Fruit fly (Drosophila melanogaster) whole organism, embryonic: Measurements from ENCODE around the gene CG44006.

Source experiments
- CG10543 ChIP-seq: fragments of 200-800 bp; sonication (Bioruptor generic); optimal IDR thresholded peaks from 3 replicates; lab custom pipeline; 2017; ENCODE audit warnings: missing biosample characterization, mild to moderate bottlenecking, missing genetic modification characterization, moderate library complexity
- CG12769 ChIP-seq: fragments of 200-800 bp; sonication (Bioruptor generic); optimal IDR thresholded peaks from 2 replicates; lab custom pipeline; 2019; ENCODE audit warnings: missing biosample characterization, mild to moderate bottlenecking, missing genetic modification characterization, moderate library complexity
- CG13123 ChIP-seq: fragments of 200-800 bp; sonication (Bioruptor generic); optimal IDR thresholded peaks from 2 replicates; lab custom pipeline; 2016; ENCODE audit warnings: missing biosample characterization, missing genetic modification characterization
- CG14667 ChIP-seq: fragments of 200-800 bp; sonication (Bioruptor generic); IDR thresholded peaks from 2 replicates; pipeline ENCODE4 v1.3.6; 2022; ENCODE audit warnings: missing biosample characterization, missing genetic modification characterization
- CG15073 ChIP-seq: fragments of 200-800 bp; sonication (Bioruptor generic); optimal IDR thresholded peaks from 2 replicates; lab custom pipeline; 2016; ENCODE audit warnings: missing biosample characterization, missing genetic modification characterization
- CG15269 ChIP-seq: fragments of 200-800 bp; sonication (Bioruptor generic); optimal IDR thresholded peaks from 2 replicates; lab custom pipeline; 2018; ENCODE audit warnings: missing biosample characterization, mild to moderate bottlenecking, missing genetic modification characterization, moderate library complexity
- CG16815 ChIP-seq: fragments of 200-800 bp; sonication (Bioruptor generic); optimal IDR thresholded peaks from 3 replicates; lab custom pipeline; 2017; ENCODE audit warnings: missing biosample characterization, mild to moderate bottlenecking, missing genetic modification characterization
- CG17328 ChIP-seq: fragments of 200-800 bp; sonication (Bioruptor generic); IDR thresholded peaks from 2 replicates; pipeline ENCODE4 v1.3.6; 2022; ENCODE audit warnings: missing biosample characterization, missing genetic modification characterization
- CG17568 ChIP-seq: fragments of 200-800 bp; sonication (Bioruptor generic); optimal IDR thresholded peaks from 2 replicates; lab custom pipeline; 2018; ENCODE audit warnings: missing biosample characterization, mild to moderate bottlenecking, missing genetic modification characterization, moderate library complexity
- CG18764 ChIP-seq: fragments of 200-800 bp; sonication (Bioruptor generic); optimal IDR thresholded peaks from 3 replicates; lab custom pipeline; 2016; ENCODE audit warnings: missing biosample characterization, missing genetic modification characterization
- CG31441 ChIP-seq: fragments of 200-800 bp; sonication (Bioruptor generic); IDR thresholded peaks from 2 replicates; pipeline ENCODE4 v1.3.6; 2022; ENCODE audit warnings: missing biosample characterization, missing genetic modification characterization
- CG3847 ChIP-seq: fragments of 200-800 bp; sonication (Bioruptor generic); IDR thresholded peaks from 2 replicates; pipeline ENCODE4 v1.3.6; 2022; ENCODE audit warnings: missing biosample characterization, missing genetic modification characterization
- CG4360 ChIP-seq: fragments of 200-800 bp; sonication (Bioruptor generic); IDR thresholded peaks from 2 replicates; pipeline ENCODE4 v1.3.6; 2022; ENCODE audit warnings: missing biosample characterization, missing genetic modification characterization
- CG7372 ChIP-seq: fragments of 200-800 bp; sonication (Bioruptor generic); IDR thresholded peaks from 2 replicates; pipeline ENCODE4 v1.3.6; 2022; ENCODE audit warnings: missing biosample characterization, missing genetic modification characterization
- CG7556 ChIP-seq: fragments of 200-800 bp; sonication (Bioruptor generic); optimal IDR thresholded peaks from 2 replicates; lab custom pipeline; 2017; ENCODE audit warnings: missing biosample characterization, mild to moderate bottlenecking, missing genetic modification characterization
- CG7745 ChIP-seq: fragments of 200-800 bp; sonication (Bioruptor generic); optimal IDR thresholded peaks from 2 replicates; lab custom pipeline; 2018; ENCODE audit warnings: missing biosample characterization, mild to moderate bottlenecking, missing genetic modification characterization, moderate library complexity
- CG9215 ChIP-seq: fragments of 200-800 bp; sonication (Bioruptor generic); IDR thresholded peaks from 2 replicates; pipeline ENCODE4 v1.3.6; 2022; ENCODE audit warnings: missing biosample characterization, missing genetic modification characterization
- CG9817 ChIP-seq: fragments of 200-800 bp; sonication (Bioruptor generic); optimal IDR thresholded peaks from 2 replicates; lab custom pipeline; 2018; ENCODE audit warnings: missing biosample characterization, mild to moderate bottlenecking, missing genetic modification characterization, moderate library complexity
- Dad ChIP-seq: fragments of 200-800 bp; sonication (Bioruptor generic); optimal IDR thresholded peaks from 3 replicates; lab custom pipeline; 2016; ENCODE audit warnings: missing biosample characterization, missing genetic modification characterization
- Dip3 ChIP-seq: fragments of 200-800 bp; sonication (Bioruptor generic); optimal IDR thresholded peaks from 3 replicates; lab custom pipeline; 2016; ENCODE audit warnings: missing biosample characterization, missing genetic modification characterization
- E2f1 ChIP-seq: fragments of 200-800 bp; sonication (Bioruptor generic); IDR thresholded peaks from 2 replicates; pipeline ENCODE4 v1.3.6; 2022; ENCODE audit warnings: missing biosample characterization, missing genetic modification characterization
- ERR ChIP-seq: fragments of 200-800 bp; sonication (Bioruptor generic); optimal IDR thresholded peaks from 2 replicates; lab custom pipeline; 2016; ENCODE audit warnings: missing biosample characterization, missing genetic modification characterization
- Elba2 ChIP-seq: fragments of 200-800 bp; sonication (Bioruptor generic); optimal IDR thresholded peaks from 3 replicates; lab custom pipeline; 2016; ENCODE audit warnings: missing biosample characterization, missing genetic modification characterization
- HLH54F ChIP-seq: fragments of 200-800 bp; sonication (Bioruptor generic); optimal IDR thresholded peaks from 3 replicates; lab custom pipeline; 2016; ENCODE audit warnings: missing biosample characterization, missing genetic modification characterization
- Jarid2 ChIP-seq: fragments of 200-800 bp; sonication (Bioruptor generic); optimal IDR thresholded peaks from 3 replicates; lab custom pipeline; 2017; ENCODE audit warnings: mild to moderate bottlenecking, missing biosample characterization, missing genetic modification reagents, missing genetic modification characterization
- MESR4 ChIP-seq: fragments of 200-800 bp; sonication (Bioruptor generic); optimal IDR thresholded peaks from 2 replicates; lab custom pipeline; 2018; ENCODE audit warnings: missing biosample characterization, mild to moderate bottlenecking, missing genetic modification characterization, moderate library complexity
- Med ChIP-seq: fragments of 200-800 bp; sonication (Bioruptor generic); peaks from one replicate; lab custom pipeline; 2016; ENCODE audit warnings: missing biosample characterization, missing genetic modification characterization, mild to moderate bottlenecking, inconsistent platforms, moderate library complexity
- Nf-YC ChIP-seq: fragments of 200-800 bp; optimal IDR thresholded peaks from 3 replicates; lab custom pipeline; 2019; ENCODE audit warnings: missing biosample characterization, mild to moderate bottlenecking, missing genetic modification characterization, moderate library complexity
- Optix ChIP-seq: fragments of 200-800 bp; sonication (Bioruptor generic); IDR thresholded peaks from 3 replicates; pipeline ENCODE4 v1.3.6; 2022; ENCODE audit warnings: missing biosample characterization, missing genetic modification characterization
- Rfx ChIP-seq: fragments of 200-800 bp; sonication (Bioruptor generic); IDR thresholded peaks from 2 replicates; pipeline ENCODE4 v1.3.6; 2022; ENCODE audit warnings: missing biosample characterization, missing genetic modification characterization
- Rx ChIP-seq: fragments of 200-800 bp; sonication (Bioruptor generic); IDR thresholded peaks from 2 replicates; pipeline ENCODE4 v1.3.6; 2022; ENCODE audit warnings: missing biosample characterization, missing genetic modification characterization
- Xrp1 ChIP-seq: fragments of 200-800 bp; sonication (Bioruptor generic); IDR thresholded peaks from 2 replicates; pipeline ENCODE4 v1.3.6; 2022; ENCODE audit warnings: missing biosample characterization, missing genetic modification characterization
- ase ChIP-seq: fragments of 200-800 bp; sonication (Bioruptor generic); IDR thresholded peaks from 3 replicates; pipeline ENCODE4 v1.3.6; 2022; ENCODE audit warnings: missing biosample characterization, missing genetic modification characterization
- bab2 ChIP-seq: fragments of 200-800 bp; sonication (Bioruptor generic); optimal IDR thresholded peaks from 2 replicates; lab custom pipeline; 2016; ENCODE audit warnings: missing biosample characterization, missing genetic modification characterization
- crol ChIP-seq: fragments of 200-800 bp; sonication (Bioruptor generic); IDR thresholded peaks from 2 replicates; pipeline ENCODE4 v1.3.6; 2022; ENCODE audit warnings: missing biosample characterization, missing genetic modification characterization
- dati ChIP-seq: fragments of 200-800 bp; sonication (Bioruptor generic); IDR thresholded peaks from 2 replicates; pipeline ENCODE4 v1.3.6; 2022; ENCODE audit warnings: missing biosample characterization, missing genetic modification characterization
- dmrt11E ChIP-seq: fragments of 200-800 bp; sonication (Bioruptor generic); optimal IDR thresholded peaks from 3 replicates; lab custom pipeline; 2018; ENCODE audit warnings: missing biosample characterization, mild to moderate bottlenecking, missing genetic modification characterization, moderate library complexity
- dmrt99B ChIP-seq: fragments of 200-800 bp; sonication (Bioruptor generic); optimal IDR thresholded peaks from 2 replicates; lab custom pipeline; 2018; ENCODE audit warnings: missing biosample characterization, mild to moderate bottlenecking, missing genetic modification characterization, moderate library complexity
- exex ChIP-seq: fragments of 200-800 bp; sonication (Bioruptor generic); optimal IDR thresholded peaks from 4 replicates; lab custom pipeline; 2018; ENCODE audit warnings: missing biosample characterization, mild to moderate bottlenecking, missing genetic modification characterization, moderate library complexity
- fd64A ChIP-seq: fragments of 200-800 bp; sonication (Bioruptor generic); optimal IDR thresholded peaks from 3 replicates; lab custom pipeline; 2018; ENCODE audit warnings: missing biosample characterization, mild to moderate bottlenecking, missing genetic modification characterization
- fru ChIP-seq: fragments of >200 bp; optimal IDR thresholded peaks from 2 replicates; lab custom pipeline; 2017
- h ChIP-seq: fragments of >200 bp; optimal IDR thresholded peaks from 2 replicates; lab custom pipeline; 2017
- lbe ChIP-seq: fragments of 200-800 bp; sonication (Bioruptor generic); optimal IDR thresholded peaks from 2 replicates; lab custom pipeline; 2016; ENCODE audit warnings: missing biosample characterization, mild to moderate bottlenecking, missing genetic modification characterization
- lola ChIP-seq, 3 experiments: fragments of >200 bp in 2 of 3; fragments of 200-800 bp in 1 of 3; sonication (Bioruptor generic) in 1 of 3; optimal IDR thresholded peaks; 2 replicates each; lab custom pipeline; 2017 to 2019; ENCODE audit warnings: missing biosample characterization in 3 of 3, missing genetic modification characterization in 3 of 3, mild to moderate bottlenecking in 1 of 3, moderate library complexity in 1 of 3
- mam ChIP-seq: fragments of 200-800 bp; sonication (Bioruptor generic); optimal IDR thresholded peaks from 3 replicates; lab custom pipeline; 2016; ENCODE audit warnings: missing biosample characterization, missing genetic modification characterization
- mld ChIP-seq: fragments of 200-800 bp; sonication (Bioruptor generic); IDR thresholded peaks from 3 replicates; pipeline ENCODE4 v1.3.6; 2022; ENCODE audit warnings: missing biosample characterization, missing genetic modification characterization; ENCODE audit not compliant: partially characterized antibody
- odd ChIP-seq: fragments of 200-800 bp; sonication (Bioruptor generic); optimal IDR thresholded peaks from 2 replicates; lab custom pipeline; 2017; ENCODE audit warnings: missing biosample characterization, mild to moderate bottlenecking, missing genetic modification characterization
- pfk ChIP-seq: fragments of 200-800 bp; sonication (Bioruptor generic); optimal IDR thresholded peaks from 2 replicates; lab custom pipeline; 2018; ENCODE audit warnings: missing biosample characterization, mild to moderate bottlenecking, missing genetic modification characterization, moderate library complexity
- sens ChIP-seq: fragments of 200-800 bp; sonication (Bioruptor generic); peaks from one replicate; lab custom pipeline; 2016; ENCODE audit warnings: missing biosample characterization, missing genetic modification characterization
- seq ChIP-seq: fragments of 200-800 bp; sonication (Bioruptor generic); IDR thresholded peaks from 2 replicates; pipeline ENCODE4 v1.3.6; 2022; ENCODE audit warnings: missing biosample characterization, missing genetic modification characterization
- sr ChIP-seq: fragments of 200-800 bp; sonication (Bioruptor generic); IDR thresholded peaks from 3 replicates; pipeline ENCODE4 v1.3.6; 2022; ENCODE audit warnings: missing biosample characterization, missing genetic modification characterization
- tio ChIP-seq: fragments of 200-800 bp; sonication (Bioruptor generic); optimal IDR thresholded peaks from 2 replicates; lab custom pipeline; 2017; ENCODE audit warnings: missing biosample characterization, missing genetic modification characterization, inconsistent platforms
- vvl ChIP-seq: fragments of 200-800 bp; sonication (Bioruptor generic); IDR thresholded peaks from 2 replicates; pipeline ENCODE4 v1.3.6; 2022; ENCODE audit warnings: missing biosample characterization, missing genetic modification characterization
- yki ChIP-seq: fragments of >200 bp; optimal IDR thresholded peaks from 3 replicates; lab custom pipeline; 2018

CG44006 gene

DNA sequence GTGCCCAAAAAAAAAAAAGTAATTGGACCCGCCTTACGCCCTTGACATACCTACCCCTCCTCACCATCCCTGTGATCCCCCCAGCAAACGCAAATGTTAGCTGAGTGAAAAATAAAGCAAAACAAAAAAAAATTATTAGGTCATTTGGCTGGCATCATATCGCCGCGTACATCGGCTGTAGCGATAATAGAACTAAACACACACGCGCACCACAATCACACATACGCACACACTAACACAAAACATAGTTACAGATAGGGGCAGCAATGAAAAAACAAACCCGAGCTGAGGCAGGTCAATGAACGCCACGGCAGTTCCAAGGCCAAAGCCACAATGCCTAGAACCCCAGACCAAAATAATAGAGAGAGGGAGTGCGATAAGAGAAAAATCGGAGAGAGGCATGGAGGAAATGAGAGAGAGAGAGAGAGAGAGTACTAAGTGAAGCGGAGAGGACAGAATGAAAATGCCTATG, 47.4 kb downstream of the CG44006 start (continued):
- no peak for TF ChIP-seq odd (GFP tag; lab: Kevin White, UChicago)
- TF ChIP-seq dmrt11E = no peak
- TF ChIP-seq CG18764 (GFP tag; lab: Kevin White, UChicago) = no peak
- no peak for TF ChIP-seq CG3847
- TF ChIP-seq CG9215 (GFP tag; lab: Robert Waterston, UW) = no peak
- TF ChIP-seq tio (GFP tag; lab: Kevin White, UChicago) = no peak
- TF ChIP-seq exex (tag; lab: Kevin White, UChicago) = peak; percentile 83
- TF ChIP-seq Rx (GFP tag; lab: Robert Waterston, UW) = no peak
- no peak for TF ChIP-seq vvl (GFP tag; lab: Robert Waterston, UW)
- no peak for TF ChIP-seq ERR
- TF ChIP-seq mam = no peak
- no peak for TF ChIP-seq CG7745 (tag; lab: Kevin White, UChicago)
- TF ChIP-seq lbe (GFP tag; lab: Kevin White, UChicago) = no peak
- no peak for TF ChIP-seq E2f1 (GFP tag; lab: Robert Waterston, UW)
- no peak for TF ChIP-seq bab2 (GFP tag; lab: Kevin White, UChicago)
- TF ChIP-seq seq = no peak
- no peak for TF ChIP-seq fru (lab: Kevin White, UChicago)
- peak; percentile 16; the same call in 1 of the 2 replicates for TF ChIP-seq Rfx (GFP tag; lab: Robert Waterston, UW)
- no peak for TF ChIP-seq ase (GFP tag; lab: Robert Waterston, UW)
- TF ChIP-seq dmrt99B (tag; lab: Kevin White, UChicago) = no peak
- no peak for TF ChIP-seq Dad (GFP tag; lab: Kevin White, UChicago)
- TF ChIP-seq CG31441 = no peak
- no peak for TF ChIP-seq CG4360 (GFP tag; lab: Robert Waterston, UW)
- TF ChIP-seq HLH54F (GFP tag; lab: Kevin White, UChicago) = no peak
- peak; percentile 66 for TF ChIP-seq Nf-YC
- TF ChIP-seq Xrp1 = no peak
- TF ChIP-seq CG12769 (tag; lab: Kevin White, UChicago) = peak; percentile 39
- TF ChIP-seq Elba2 = no peak
- peak; percentile 68 for TF ChIP-seq yki (lab: Kevin White, UChicago)
- TF ChIP-seq CG16815 (GFP tag; lab: Kevin White, UChicago) = no peak
- peak; percentile 52 for TF ChIP-seq sens (GFP tag; lab: Kevin White, UChicago)
- no peak for TF ChIP-seq sr (GFP tag; lab: Robert Waterston, UW)
- no peak for TF ChIP-seq CG17568 (GFP tag; lab: Kevin White, UChicago)
- TF ChIP-seq CG9817 (tag; lab: Kevin White, UChicago) = no peak
- no peak for TF ChIP-seq MESR4 (GFP tag; lab: Kevin White, UChicago)
- no peak for TF ChIP-seq Dip3 (GFP tag; lab: Kevin White, UChicago)
- TF ChIP-seq lola (GFP tag; optimal IDR thresholded peaks at IDR 0.05; lab: Kevin White, UChicago) = no peak
- no peak for TF ChIP-seq mld (GFP tag; lab: Robert Waterston, UW)
- no peak for TF ChIP-seq CG15269 (tag; lab: Kevin White, UChicago)
- TF ChIP-seq CG7556 (GFP tag; lab: Kevin White, UChicago) = no peak
- TF ChIP-seq CG13123 = no peak
- peak; percentile 89 for TF ChIP-seq CG10543 (GFP tag; lab: Kevin White, UChicago)
- no peak for TF ChIP-seq h (lab: Kevin White, UChicago)
- no peak for TF ChIP-seq dati (GFP tag; lab: Robert Waterston, UW)
- no peak for TF ChIP-seq Jarid2 (GFP tag; lab: Kevin White, UChicago)
- TF ChIP-seq Med (GFP tag; lab: Kevin White, UChicago) = peak; percentile 75
- no peak for TF ChIP-seq CG7372
- TF ChIP-seq Optix (GFP tag; lab: Robert Waterston, UW) = no peak
- peak; percentile 65 for TF ChIP-seq crol
- TF ChIP-seq CG14667 (GFP tag; lab: Robert Waterston, UW) = no peak
- no peak for TF ChIP-seq CG17328 (GFP tag; lab: Robert Waterston, UW)
- TF ChIP-seq fd64A (GFP tag; lab: Kevin White, UChicago) = no peak
- no peak for TF ChIP-seq CG15073 (GFP tag; lab: Kevin White, UChicago)
- no peak for TF ChIP-seq pfk (GFP tag; lab: Kevin White, UChicago)
